Worm (Caenorhabditis elegans) whole organism, mixed stage, embryonic: Measurements from ENCODE around the gene ZK686.2.

ENCODE experiments used
- blmp-1 ChIP-seq: fragments of 150-350 bp; optimal IDR thresholded peaks from 2 replicates; lab custom pipeline; 2014; ENCODE audit warnings: missing biosample characterization, missing genetic modification characterization
- elt-1 ChIP-seq: sonication (generic microtip); optimal IDR thresholded peaks from 2 replicates; lab custom pipeline; 2017; ENCODE audit warnings: missing genetic modification characterization, mild to moderate bottlenecking, missing compliant biosample characterization, antibody characterized with exemption, moderate library complexity, borderline replicate concordance; ENCODE audit not compliant: insufficient read depth
- elt-3 ChIP-seq: fragments of 150-350 bp; optimal IDR thresholded peaks from 2 replicates; lab custom pipeline; 2014; ENCODE audit warnings: missing biosample characterization, missing genetic modification characterization
- hlh-1 ChIP-seq: fragments of 150-350 bp; optimal IDR thresholded peaks from 2 replicates; lab custom pipeline; 2014; ENCODE audit warnings: missing biosample characterization, missing genetic modification reagents, missing genetic modification characterization
- lsy-2 ChIP-seq: fragments of 150-350 bp; optimal IDR thresholded peaks from 2 replicates; lab custom pipeline; 2014; ENCODE audit warnings: missing biosample characterization, missing genetic modification characterization
- mab-5 ChIP-seq: fragments of 150-350 bp; optimal IDR thresholded peaks from 2 replicates; lab custom pipeline; 2014; ENCODE audit warnings: missing biosample characterization, missing genetic modification characterization
- mls-2 ChIP-seq: sonication (generic microtip); optimal IDR thresholded peaks from 2 replicates; lab custom pipeline; 2016; ENCODE audit warnings: mild to moderate bottlenecking, missing genetic modification characterization, moderate library complexity, missing compliant biosample characterization
- nhr-12 ChIP-seq: fragments of 150-350 bp; optimal IDR thresholded peaks from 2 replicates; lab custom pipeline; 2014; ENCODE audit warnings: missing biosample characterization, missing genetic modification characterization
- nhr-76 ChIP-seq: sonication (generic microtip); optimal IDR thresholded peaks from 2 replicates; lab custom pipeline; 2017; ENCODE audit warnings: missing biosample characterization, missing genetic modification characterization
- pha-4 ChIP-seq: fragments of 150-350 bp; optimal IDR thresholded peaks from 2 replicates; lab custom pipeline; 2018; ENCODE audit warnings: missing biosample characterization, missing genetic modification reagents, missing genetic modification characterization
- tbx-8 ChIP-seq: fragments of 200-800 bp; sonication (Bioruptor generic); optimal IDR thresholded peaks from 2 replicates; lab custom pipeline; 2018; ENCODE audit warnings: mild to moderate bottlenecking, missing genetic modification characterization, moderate library complexity, missing compliant biosample characterization
- unc-120 ChIP-seq: sonication (generic microtip); optimal IDR thresholded peaks from 2 replicates; lab custom pipeline; 2017; ENCODE audit warnings: missing genetic modification characterization, missing compliant biosample characterization; ENCODE audit not compliant: poor library complexity, severe bottlenecking
- unc-39 ChIP-seq: fragments of 150-350 bp; optimal IDR thresholded peaks from 2 replicates; lab custom pipeline; 2014; ENCODE audit warnings: missing biosample characterization, missing genetic modification characterization

- no peak for TF ChIP-seq lsy-2 (tag; lab: Kevin White, UChicago)
- TF ChIP-seq unc-120 (tag; lab: Kevin White, UChicago): no peak
- no peak for TF ChIP-seq pha-4 (tag; lab: Kevin White, UChicago)
- TF ChIP-seq tbx-8: no peak
- TF ChIP-seq nhr-12 (tag; lab: Kevin White, UChicago): no peak
- TF ChIP-seq unc-39 (tag; lab: Kevin White, UChicago): no peak
- no peak for TF ChIP-seq blmp-1 (tag; lab: Kevin White, UChicago)
- no peak for TF ChIP-seq mab-5 (tag; lab: Kevin White, UChicago)
- TF ChIP-seq nhr-76 (tag; lab: Kevin White, UChicago): no peak
- TF ChIP-seq elt-3 (tag; lab: Kevin White, UChicago): no peak
- no peak for TF ChIP-seq hlh-1 (tag; lab: Kevin White, UChicago)
- TF ChIP-seq elt-1 (tag; lab: Kevin White, UChicago): no peak
- TF ChIP-seq mls-2: no peak
Observed at ce11 chrIII:7758562-7758961, 7.3 kb downstream of the ZK686.2 start, which contains the start of gene pcp-1.
